Fruit fly (Drosophila melanogaster): ENCODE measurements around the gene Dap160.

dm6 chr2L:21111849-21112248, 30.3 kb downstream of the Dap160 start:
- no peak for TF ChIP-seq ey (GFP tag; optimal IDR thresholded peaks at IDR 0.05)
- no peak for TF ChIP-seq pan (optimal IDR thresholded peaks at IDR 0.05)
- TF ChIP-seq brk (GFP tag; optimal IDR thresholded peaks at IDR 0.05), result no peak
- no peak for TF ChIP-seq usp (GFP tag; optimal IDR thresholded peaks at IDR 0.05)
- TF ChIP-seq br (GFP tag; optimal IDR thresholded peaks at IDR 0.05), result no peak
- TF ChIP-seq psq (GFP tag; optimal IDR thresholded peaks at IDR 0.05), result no peak
- TF ChIP-seq Mio (GFP tag; optimal IDR thresholded peaks at IDR 0.05), result no peak
- TF ChIP-seq Hr83 (GFP tag; optimal IDR thresholded peaks at IDR 0.05; ENCODE audit: poor library complexity, severe bottlenecking), result no peak
- no peak for TF ChIP-seq woc (GFP tag; optimal IDR thresholded peaks at IDR 0.05)
- TF ChIP-seq lola (GFP tag; optimal IDR thresholded peaks at IDR 0.05), result no peak
- no peak for TF ChIP-seq Dfd (GFP tag; optimal IDR thresholded peaks at IDR 0.05)
- TF ChIP-seq CG9705 (GFP tag; optimal IDR thresholded peaks at IDR 0.05), result no peak
- no peak for TF ChIP-seq Sp1 (GFP tag; optimal IDR thresholded peaks at IDR 0.05)
- no peak for TF ChIP-seq fru (GFP tag; optimal IDR thresholded peaks at IDR 0.05)

Data from whole organism, wandering third instar larva.